Fruit fly (Drosophila melanogaster): Measurements from ENCODE around the gene CG31668.

CG31668 gene

dm6 chr2L:2214004-2214403 lies 8.0 kb upstream of the CG31668 start, which contains the start of the genes Uch and CG34174 (continued):
- TF ChIP-seq CG33557 (GFP tag; optimal IDR thresholded peaks at IDR 0.05) (peak; percentile 32), Side (GFP tag; optimal IDR thresholded peaks at IDR 0.05) (no peak), CG1233 (GFP tag; optimal IDR thresholded peaks at IDR 0.05) (peak; percentile 9), CG4404 (GFP tag; IDR thresholded peaks at IDR 0.05) (no peak), Drgx (GFP tag; IDR thresholded peaks at IDR 0.05) (no peak), CG7839 (tag; optimal IDR thresholded peaks at IDR 0.05) (no peak), tna (GFP tag; IDR thresholded peaks at IDR 0.05; ENCODE audit: partially characterized antibody) (no peak), ato (GFP tag; IDR thresholded peaks at IDR 0.05; ENCODE audit: partially characterized antibody) (0 out of 2 replicates have a peak, but pooled peaks have one; percentile 39), Doc3 (GFP tag; IDR thresholded peaks at IDR 0.05; ENCODE audit: partially characterized antibody) (peak; percentile 72), CG8290 (GFP tag; optimal IDR thresholded peaks at IDR 0.05) (peak; percentile 96), CG8290 (tag; optimal IDR thresholded peaks at IDR 0.05) (peak; percentile 59 to 82), CHES-1-like (GFP tag; optimal IDR thresholded peaks at IDR 0.05) (peak; percentile 75), E2f1 (GFP tag; IDR thresholded peaks at IDR 0.05) (no peak), CG11456 (GFP tag; IDR thresholded peaks at IDR 0.05) (no peak), usp (GFP tag; optimal IDR thresholded peaks at IDR 0.05) (no peak), Hr51 (GFP tag; optimal IDR thresholded peaks at IDR 0.05) (peak in 1 of 2 experiments; percentile 3), HLH54F (GFP tag; optimal IDR thresholded peaks at IDR 0.05) (no peak), unc-4 (GFP tag; IDR thresholded peaks at IDR 0.05; ENCODE audit: partially characterized antibody) (peak; percentile 77), E2f2 (GFP tag; IDR thresholded peaks at IDR 0.05) (peak; percentile 18; the same call in 1 of the 2 replicates), Xrp1 (GFP tag; IDR thresholded peaks at IDR 0.05) (no peak), bsh (GFP tag; optimal IDR thresholded peaks at IDR 0.05) (peak in 1 of 2 experiments; percentile 11), CG4854 (GFP tag; optimal IDR thresholded peaks at IDR 0.05) (no peak), slou (GFP tag; optimal IDR thresholded peaks at IDR 0.05) (no peak), hth (optimal IDR thresholded peaks at IDR 0.05) (no peak), CG31388 (GFP tag; optimal IDR thresholded peaks at IDR 0.05) (no peak), Hmr (GFP tag; optimal IDR thresholded peaks at IDR 0.05) (no peak), fu2 (GFP tag; optimal IDR thresholded peaks at IDR 0.05) (peak; percentile 20), Sry-δ (GFP tag; optimal IDR thresholded peaks at IDR 0.05) (peak; percentile 70), zen2 (GFP tag; IDR thresholded peaks at IDR 0.05; ENCODE audit: partially characterized antibody) (peak; percentile 65; the same call in 2 of the 3 replicates), CG9437 (GFP tag; optimal IDR thresholded peaks at IDR 0.05) (peak; percentile 11), CG8924 (tag; optimal IDR thresholded peaks at IDR 0.05) (no peak), maf-S (GFP tag; optimal IDR thresholded peaks at IDR 0.05) (no peak), so (GFP tag; IDR thresholded peaks at IDR 0.05) (no peak), CoRest (tag; optimal IDR thresholded peaks at IDR 0.05) (peak; percentile 29), CG14860 (GFP tag; IDR thresholded peaks at IDR 0.05; ENCODE audit: partially characterized antibody) (peak; percentile 64), CG2199 (GFP tag; IDR thresholded peaks at IDR 0.05) (no peak), Oaz (GFP tag; IDR thresholded peaks at IDR 0.05) (no peak), CG33213 (GFP tag; optimal IDR thresholded peaks at IDR 0.05) (no peak), CG17385 (GFP tag; optimal IDR thresholded peaks at IDR 0.05) (peak; percentile 40), CG12391 (tag; optimal IDR thresholded peaks at IDR 0.05) (no peak), ap (GFP tag; IDR thresholded peaks at IDR 0.05) (no peak), seq (GFP tag; IDR thresholded peaks at IDR 0.05) (no peak), ATbp (GFP tag; optimal IDR thresholded peaks at IDR 0.05) (no peak), CG1603 (tag; optimal IDR thresholded peaks at IDR 0.05) (peak; percentile 36), CG11504 (tag; optimal IDR thresholded peaks at IDR 0.05) (no peak), Hsf (GFP tag; optimal IDR thresholded peaks at IDR 0.05) (peak; percentile 1), CG16815 (GFP tag; optimal IDR thresholded peaks at IDR 0.05) (no peak), CG30403 (GFP tag; optimal IDR thresholded peaks at IDR 0.05) (peak; percentile 21), Atf-2 (GFP tag; optimal IDR thresholded peaks at IDR 0.05) (no peak), inv (GFP tag; IDR thresholded peaks at IDR 0.05; ENCODE audit: partially characterized antibody) (peak; percentile 46; the same call in 1 of the 2 replicates), CG6254 (GFP tag; optimal IDR thresholded peaks at IDR 0.05) (no peak)
